Fruit fly (Drosophila melanogaster) whole organism: ENCODE results near the gene CG10845.

Experiments
- CG8478 ChIP-seq: fragments of >200 bp; optimal IDR thresholded peaks from 2 replicates; lab custom pipeline; 2018; ENCODE audit warnings: inconsistent platforms
- Dll ChIP-seq: fragments of >200 bp; optimal IDR thresholded peaks from 2 replicates; lab custom pipeline; 2017
- EcR ChIP-seq, 2 experiments: fragments of >200 bp; optimal IDR thresholded peaks; 2 replicates each; lab custom pipeline; 2017; ENCODE audit warnings: missing biosample characterization in 2 of 2, missing genetic modification characterization in 2 of 2, missing genetic modification reagents in 2 of 2
- pan ChIP-seq: fragments of >200 bp; optimal IDR thresholded peaks from 2 replicates; lab custom pipeline; 2017
- psq ChIP-seq: fragments of >200 bp; optimal IDR thresholded peaks from 2 replicates; lab custom pipeline; 2017

DNA sequence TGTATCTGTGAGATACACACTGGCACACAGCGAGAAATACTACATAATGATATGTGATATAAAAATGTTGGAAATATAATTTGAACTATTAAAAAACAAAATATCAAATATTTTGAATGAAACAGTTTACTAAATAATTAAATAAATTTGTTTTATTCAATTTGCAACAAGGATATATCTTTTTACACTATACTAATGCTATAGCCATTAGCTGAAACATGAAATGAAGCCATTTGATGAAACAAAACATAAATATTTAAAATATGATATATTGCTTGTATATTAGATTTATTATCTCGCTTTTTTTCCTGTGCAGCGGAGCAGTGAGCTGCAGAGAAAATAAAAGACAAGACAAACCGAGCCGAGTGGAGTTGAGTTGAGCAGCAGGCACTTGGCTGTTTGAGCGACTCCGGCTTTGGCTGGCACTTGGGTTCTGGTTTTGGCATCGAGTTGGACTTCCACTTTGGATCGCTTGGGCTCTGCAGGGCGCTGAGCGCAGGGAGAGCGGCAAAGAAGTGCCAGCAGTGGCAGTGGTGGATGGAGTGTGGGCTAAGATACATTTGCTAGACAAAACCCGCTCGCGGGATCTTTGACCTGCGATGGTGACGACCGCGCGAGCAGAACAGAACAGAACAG lies 7.5 kb upstream of the CG10845 start:
- TF ChIP-seq CG8478 (lab: Kevin White, UChicago), result no peak
- no peak for TF ChIP-seq psq (lab: Kevin White, UChicago)
- peak in 1 of 2 experiments; percentile 86 for TF ChIP-seq EcR (GFP tag; optimal IDR thresholded peaks at IDR 0.05; lab: Kevin White, UChicago)
- TF ChIP-seq pan (lab: Kevin White, UChicago), result no peak
- TF ChIP-seq Dll (lab: Kevin White, UChicago), result no peak
